Fruit fly (Drosophila melanogaster) whole organism, pupa: ENCODE measurements around the gene CG4998.

Source experiments
- CG10348 ChIP-seq: fragments of 200-800 bp; sonication (Bioruptor generic); IDR thresholded peaks from 2 replicates; pipeline ENCODE4 v1.3.6; 2022; ENCODE audit warnings: missing biosample characterization, missing genetic modification characterization
- CG12605 ChIP-seq: fragments of 200-800 bp; sonication (Bioruptor generic); IDR thresholded peaks from 2 replicates; pipeline ENCODE4 v1.3.6; 2022; ENCODE audit warnings: missing biosample characterization, missing genetic modification characterization
- CG13204 ChIP-seq: fragments of 200-800 bp; sonication (Bioruptor generic); optimal IDR thresholded peaks from 2 replicates; lab custom pipeline; 2018; ENCODE audit warnings: missing biosample characterization, mild to moderate bottlenecking, missing genetic modification characterization, moderate library complexity
- CG14655 ChIP-seq: fragments of 200-800 bp; sonication (Bioruptor generic); optimal IDR thresholded peaks from 3 replicates; lab custom pipeline; 2017; ENCODE audit warnings: mild to moderate bottlenecking, missing biosample characterization, missing genetic modification reagents, missing genetic modification characterization
- CG15710 ChIP-seq: fragments of 200-800 bp; sonication (Bioruptor generic); optimal IDR thresholded peaks from 2 replicates; lab custom pipeline; 2018; ENCODE audit warnings: missing biosample characterization, mild to moderate bottlenecking, missing genetic modification characterization, moderate library complexity
- CG17806 ChIP-seq: fragments of 200-800 bp; sonication (Bioruptor generic); optimal IDR thresholded peaks from 2 replicates; lab custom pipeline; 2018; ENCODE audit warnings: missing biosample characterization, mild to moderate bottlenecking, missing genetic modification characterization, moderate library complexity
- CG32121 ChIP-seq: fragments of 200-800 bp; sonication (Bioruptor generic); IDR thresholded peaks from 2 replicates; pipeline ENCODE4 v1.3.6; 2022; ENCODE audit warnings: missing biosample characterization, missing genetic modification characterization
- CG34367 ChIP-seq: fragments of 200-800 bp; sonication (Bioruptor generic); optimal IDR thresholded peaks from 2 replicates; lab custom pipeline; 2018; ENCODE audit warnings: missing biosample characterization, mild to moderate bottlenecking, missing genetic modification characterization
- CG4496 ChIP-seq: fragments of 200-800 bp; sonication (Bioruptor generic); IDR thresholded peaks from 3 replicates; pipeline ENCODE4 v1.3.6; 2022; ENCODE audit warnings: missing biosample characterization, missing genetic modification characterization
- CG8159 ChIP-seq: fragments of 200-800 bp; sonication (Bioruptor generic); optimal IDR thresholded peaks from 3 replicates; lab custom pipeline; 2018; ENCODE audit warnings: missing biosample characterization, mild to moderate bottlenecking, missing genetic modification characterization, moderate library complexity
- CG8301 ChIP-seq: fragments of 200-800 bp; sonication (Bioruptor generic); optimal IDR thresholded peaks from 2 replicates; lab custom pipeline; 2018; ENCODE audit warnings: missing biosample characterization, mild to moderate bottlenecking, missing genetic modification characterization
- CG9948 ChIP-seq: fragments of 200-800 bp; sonication (Bioruptor generic); optimal IDR thresholded peaks from 2 replicates; lab custom pipeline; 2018; ENCODE audit warnings: missing biosample characterization, mild to moderate bottlenecking, missing genetic modification characterization, moderate library complexity
- D1 ChIP-seq: fragments of 200-800 bp; sonication (Bioruptor generic); optimal IDR thresholded peaks from 2 replicates; lab custom pipeline; 2018; ENCODE audit warnings: missing biosample characterization, mild to moderate bottlenecking, missing genetic modification characterization, moderate library complexity
- EcR ChIP-seq: fragments of 200-800 bp; sonication (Bioruptor generic); optimal IDR thresholded peaks from 3 replicates; lab custom pipeline; 2019; ENCODE audit warnings: missing biosample characterization, missing genetic modification characterization, mild to moderate bottlenecking, moderate library complexity, missing genetic modification reagents
- Ets98B ChIP-seq: fragments of 200-800 bp; sonication (Bioruptor generic); IDR thresholded peaks from 2 replicates; pipeline ENCODE4 v1.3.6; 2022; ENCODE audit warnings: missing biosample characterization, missing genetic modification characterization
- Pif1A ChIP-seq: fragments of 200-800 bp; sonication (Bioruptor generic); optimal IDR thresholded peaks from 3 replicates; lab custom pipeline; 2016; ENCODE audit warnings: missing biosample characterization, missing genetic modification characterization
- Pif1B ChIP-seq: fragments of 200-800 bp; sonication (Bioruptor generic); optimal IDR thresholded peaks from 3 replicates; lab custom pipeline; 2016; ENCODE audit warnings: missing biosample characterization, missing genetic modification characterization
- Snoo ChIP-seq: fragments of 200-800 bp; sonication (Bioruptor generic); optimal IDR thresholded peaks from 3 replicates; lab custom pipeline; 2017; ENCODE audit warnings: missing biosample characterization, mild to moderate bottlenecking, missing genetic modification characterization, inconsistent platforms
- fd96Ca ChIP-seq: fragments of 200-800 bp; sonication (Bioruptor generic); IDR thresholded peaks from 3 replicates; pipeline ENCODE4 v1.3.6; 2022; ENCODE audit warnings: missing biosample characterization, missing genetic modification characterization
- gl ChIP-seq: fragments of 200-800 bp; sonication (Bioruptor generic); optimal IDR thresholded peaks from 2 replicates; lab custom pipeline; 2018; ENCODE audit warnings: missing biosample characterization, mild to moderate bottlenecking, missing genetic modification characterization
- rn ChIP-seq: fragments of 200-800 bp; sonication (Bioruptor generic); IDR thresholded peaks from 2 replicates; pipeline ENCODE4 v1.3.6; 2022; ENCODE audit warnings: missing biosample characterization, missing genetic modification characterization

Gene CG4998

dm6 chr3L:16329495-16329894 lies 9.3 kb upstream of the CG4998 start, which contains the start of gene CG33061:
Gene CG33061 (plus strand): TSS chr3L:16329795.
- TF ChIP-seq Pif1B (GFP tag; lab: Kevin White, UChicago) (no peak), Ets98B (GFP tag; lab: Robert Waterston, UW) (no peak), D1 (tag; lab: Kevin White, UChicago) (no peak)

dm6 chr3L:16330740-16331139 lies 8.1 kb upstream of the CG4998 start, which contains the start of gene CG33060:
Gene CG33060 (plus strand): TSS chr3L:16331040.
- TF ChIP-seq CG32121 (GFP tag; lab: Robert Waterston, UW) (no peak), CG17806 (tag; lab: Kevin White, UChicago) (no peak), D1 (tag; lab: Kevin White, UChicago) (no peak), Pif1B (GFP tag; lab: Kevin White, UChicago) (no peak), EcR (GFP tag; lab: Kevin White, UChicago) (no peak), Pif1A (no peak), CG15710 (tag; lab: Kevin White, UChicago) (no peak), CG13204 (GFP tag; lab: Kevin White, UChicago) (no peak), CG8159 (no peak), CG14655 (GFP tag; lab: Kevin White, UChicago) (no peak), fd96Ca (GFP tag; lab: Robert Waterston, UW) (no peak), Snoo (tag; lab: Kevin White, UChicago) (no peak), CG12605 (GFP tag; lab: Robert Waterston, UW) (no peak), CG4496 (no peak)

- no peak for TF ChIP-seq Snoo (tag; lab: Kevin White, UChicago)
- no peak for TF ChIP-seq CG8301 (tag; lab: Kevin White, UChicago)
Measured at dm6 chr3L:16331633-16332032, 7.2 kb upstream of the CG4998 start, which contains the start of gene retinin. Gene retinin (plus strand): TSS chr3L:16331933.

dm6 chr3L:16333013-16333412 lies 5.8 kb upstream of the CG4998 start, which contains the start of gene CG13056:
Gene CG13056 (plus strand): TSS chr3L:16333313.
- TF ChIP-seq EcR (GFP tag; lab: Kevin White, UChicago) (no peak), CG9948 (tag; lab: Kevin White, UChicago) (no peak), CG32121 (GFP tag; lab: Robert Waterston, UW) (no peak), CG15710 (tag; lab: Kevin White, UChicago) (no peak), CG10348 (GFP tag; lab: Robert Waterston, UW) (no peak)

dm6 chr3L:16334876-16335275 lies 3.9 kb upstream of the CG4998 start:
- TF ChIP-seq Pif1B (GFP tag; lab: Kevin White, UChicago) (no peak), CG4496 (peak; percentile 69; the same call in 2 of the 3 replicates), CG12605 (GFP tag; lab: Robert Waterston, UW) (no peak), fd96Ca (GFP tag; lab: Robert Waterston, UW) (0 out of 3 replicates have a peak, but pooled peaks have one; percentile 15), EcR (GFP tag; lab: Kevin White, UChicago) (peak; percentile 25)

dm6 chr3L:16337739-16338138 lies 1.1 kb upstream of the CG4998 start:
- no peak for TF ChIP-seq CG10348 (GFP tag; lab: Robert Waterston, UW)
- no peak for TF ChIP-seq CG12605 (GFP tag; lab: Robert Waterston, UW)
- no peak for TF ChIP-seq fd96Ca (GFP tag; lab: Robert Waterston, UW)
- no peak for TF ChIP-seq CG13204 (GFP tag; lab: Kevin White, UChicago)
- no peak for TF ChIP-seq D1 (tag; lab: Kevin White, UChicago)
- TF ChIP-seq CG8159 = no peak
- no peak for TF ChIP-seq CG17806 (tag; lab: Kevin White, UChicago)
- no peak for TF ChIP-seq rn (GFP tag; lab: Robert Waterston, UW)
- no peak for TF ChIP-seq Snoo (tag; lab: Kevin White, UChicago)
- no peak for TF ChIP-seq CG8301 (tag; lab: Kevin White, UChicago)
- no peak for TF ChIP-seq CG15710 (tag; lab: Kevin White, UChicago)
- TF ChIP-seq EcR (GFP tag; lab: Kevin White, UChicago) = no peak

- TF ChIP-seq CG34367 = no peak
- no peak for TF ChIP-seq CG13204 (GFP tag; lab: Kevin White, UChicago)
- no peak; the same call in 1 of the 2 replicates for TF ChIP-seq Ets98B (GFP tag; lab: Robert Waterston, UW)
- no peak for TF ChIP-seq gl (tag; lab: Kevin White, UChicago)
- no peak for TF ChIP-seq CG17806 (tag; lab: Kevin White, UChicago)
- TF ChIP-seq CG9948 (tag; lab: Kevin White, UChicago) = no peak
- no peak for TF ChIP-seq CG8159
- TF ChIP-seq CG10348 (GFP tag; lab: Robert Waterston, UW) = no peak
- TF ChIP-seq, all 21 proteins: peak for 0
Measured at dm6 chr3L:16339463-16339862, 660 bp downstream of the CG4998 start.
